Fruit fly (Drosophila melanogaster) whole organism, wandering third instar larva: ENCODE results near the gene CG16779.

ENCODE experiments used
- CG9705 ChIP-seq: fragments of 200-800 bp; sonication (Bioruptor generic); optimal IDR thresholded peaks from 2 replicates; lab custom pipeline; 2018; ENCODE audit warnings: missing biosample characterization, mild to moderate bottlenecking, missing genetic modification characterization
- CrebA ChIP-seq: fragments of 200-800 bp; sonication (Bioruptor generic); optimal IDR thresholded peaks from 2 replicates; lab custom pipeline; 2016; ENCODE audit warnings: missing biosample characterization, mild to moderate bottlenecking, missing genetic modification characterization, borderline replicate concordance
- Hnf4 ChIP-seq: fragments of 200-800 bp; sonication (Bioruptor generic); optimal IDR thresholded peaks from 2 replicates; lab custom pipeline; 2016; ENCODE audit warnings: missing biosample characterization, mild to moderate bottlenecking, missing genetic modification characterization
- br ChIP-seq: fragments of 200-800 bp; sonication (Bioruptor generic); optimal IDR thresholded peaks from 2 replicates; lab custom pipeline; 2016; ENCODE audit warnings: missing biosample characterization, missing genetic modification characterization
- tai ChIP-seq: sonication (Bioruptor generic); optimal IDR thresholded peaks from 2 replicates; lab custom pipeline; 2016; ENCODE audit warnings: missing biosample characterization, missing genetic modification characterization

DNA sequence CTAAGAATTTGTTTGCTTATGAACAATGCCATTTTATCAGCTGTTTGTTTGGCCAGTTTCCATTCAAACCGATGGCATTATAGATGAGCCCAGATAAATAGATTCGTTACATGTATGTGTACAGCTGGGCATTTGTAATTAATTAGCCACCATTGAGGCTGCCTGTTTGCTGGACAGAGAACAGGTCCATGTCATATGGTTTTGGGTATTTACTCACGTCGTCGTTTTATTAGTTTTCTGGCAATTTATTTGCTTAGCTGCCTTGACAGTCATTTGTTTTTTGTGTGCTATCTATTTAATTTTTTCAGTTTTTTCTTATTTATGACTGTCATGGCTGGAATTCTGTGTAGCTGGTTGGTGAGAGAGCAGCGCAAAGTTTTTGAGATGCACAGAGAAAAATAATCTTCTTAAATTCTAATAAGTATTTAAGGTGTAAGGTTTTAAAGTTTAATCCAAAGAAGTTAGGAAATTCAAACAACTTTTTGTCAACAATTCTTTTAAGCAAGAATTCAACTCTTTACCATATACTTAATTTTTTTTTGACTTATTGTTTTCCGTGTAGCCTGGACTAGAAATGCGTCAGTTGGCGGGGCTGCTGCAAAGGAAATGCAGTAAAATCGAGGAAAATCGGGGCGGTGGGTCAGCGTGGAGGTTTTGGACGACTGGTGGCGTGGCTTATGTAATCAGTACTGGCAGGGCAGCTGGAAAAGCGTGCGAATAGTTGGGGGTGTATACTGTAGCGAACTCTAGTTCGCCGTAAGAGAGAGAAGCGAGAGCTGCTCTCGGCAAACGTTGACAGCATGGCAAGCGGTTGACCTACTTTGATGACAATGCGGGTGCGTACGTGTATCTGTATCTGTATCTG is 58.7 kb downstream of the CG16779 start:
- TF ChIP-seq CrebA (no peak), Hnf4 (peak; percentile 29), CG9705 (GFP tag; lab: Kevin White, UChicago) (no peak), br (GFP tag; lab: Kevin White, UChicago) (peak; percentile 43), tai (GFP tag; lab: Kevin White, UChicago) (peak; percentile 32)
